Fruit fly (Drosophila melanogaster) ovary, adult (tissue): ENCODE measurements around the gene CG14694.

ENCODE experiments used
- CG17801 ChIP-seq: fragments of 200-800 bp; optimal IDR thresholded peaks from 2 replicates; lab custom pipeline; 2019; ENCODE audit warnings: missing biosample characterization, mild to moderate bottlenecking, missing genetic modification characterization, moderate library complexity; ENCODE audit not compliant: partially characterized antibody

Gene CG14694

DNA sequence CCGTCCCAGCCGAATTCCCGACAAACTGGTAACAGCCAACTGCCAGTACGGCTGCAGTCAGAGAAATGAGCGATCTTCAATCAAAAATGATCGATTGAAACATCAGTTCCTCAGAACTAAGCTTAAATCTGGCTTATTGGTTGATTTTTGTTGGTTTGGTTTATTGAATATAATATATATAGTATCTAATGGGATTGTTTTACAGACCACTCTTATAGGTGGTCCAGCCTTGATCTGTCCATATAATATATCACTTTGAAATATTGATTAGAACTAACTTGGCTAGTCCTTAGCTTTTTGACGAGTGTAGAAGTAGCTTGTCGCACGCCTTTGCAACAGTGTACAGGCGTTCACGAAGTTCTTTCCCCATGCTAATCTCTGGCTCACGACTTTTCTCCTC lies 17.2 kb downstream of the CG14694 start:
- no peak for TF ChIP-seq CG17801 (GFP tag; lab: Kevin White, UChicago)

DNA sequence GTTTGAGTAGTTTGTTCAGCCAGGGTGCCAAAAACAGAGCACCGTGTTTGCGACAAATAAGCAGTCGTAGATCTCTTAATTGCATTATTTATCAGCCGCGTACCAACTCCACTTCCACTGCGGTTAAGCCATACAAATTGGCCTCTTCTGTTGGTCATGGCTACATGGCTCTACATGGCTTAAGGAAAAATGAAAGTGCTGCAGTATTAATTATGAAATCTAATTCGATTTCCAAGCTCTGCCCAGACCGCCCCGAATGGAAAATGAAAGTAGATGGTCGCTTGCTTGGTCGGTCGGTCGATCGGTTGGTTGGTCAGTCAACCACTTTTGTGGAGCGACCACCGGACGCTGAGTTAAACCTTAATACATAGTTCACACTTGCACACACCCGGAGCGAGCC lies 22.7 kb downstream of the CG14694 start:
- TF ChIP-seq CG17801 (GFP tag; lab: Kevin White, UChicago): no peak

DNA sequence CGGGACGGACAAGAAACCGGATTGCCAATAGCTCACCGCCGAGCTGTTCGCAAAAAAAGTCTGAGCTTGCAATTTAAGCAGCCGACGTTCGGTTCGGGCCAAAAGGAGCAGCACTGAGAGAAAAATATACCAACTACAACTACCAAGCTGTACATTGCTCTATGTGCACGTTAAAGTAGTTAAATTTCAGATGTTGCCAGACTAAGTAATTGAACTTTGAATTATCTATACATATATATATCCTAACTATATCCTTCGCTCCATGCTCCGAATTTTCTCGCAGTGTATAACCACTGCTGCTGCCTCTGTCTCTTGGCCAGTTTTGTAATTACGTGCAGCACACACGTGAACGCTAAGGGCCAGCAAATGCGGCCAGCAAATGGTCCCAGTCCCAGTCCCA lies 24.7 kb downstream of the CG14694 start:
- no peak for TF ChIP-seq CG17801 (GFP tag; lab: Kevin White, UChicago)

dm6 chr3R:10832526-10833165 lies 27.0 kb downstream of the CG14694 start:
- TF ChIP-seq CG17801 (GFP tag; lab: Kevin White, UChicago): no peak

dm6 chr3R:10829746-10830145 lies 29.9 kb downstream of the CG14694 start:
- TF ChIP-seq CG17801 (GFP tag; lab: Kevin White, UChicago): no peak

DNA sequence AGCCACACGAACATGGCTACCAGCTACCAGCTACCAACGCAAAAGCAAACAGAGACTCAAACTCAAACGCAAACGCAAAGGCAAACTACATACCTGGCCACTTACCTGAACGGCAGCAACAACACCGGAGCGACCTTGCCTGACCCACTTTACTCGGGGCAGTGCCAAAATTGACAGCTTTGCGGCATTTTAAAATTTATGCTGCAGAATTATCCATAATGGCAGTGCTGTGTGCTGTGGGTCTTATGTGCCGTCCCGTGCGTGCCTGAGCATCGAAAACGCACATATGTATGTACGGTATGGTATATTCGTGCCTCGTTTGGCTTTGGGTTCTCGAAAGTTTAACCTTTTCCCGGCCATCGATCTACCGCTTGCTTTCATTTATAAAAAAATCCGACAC lies 30.9 kb downstream of the CG14694 start:
- TF ChIP-seq CG17801 (GFP tag; lab: Kevin White, UChicago): no peak

dm6 chr3R:10826796-10827524 lies 32.7 kb downstream of the CG14694 start, which contains the start of gene Cad86C:
Cad86C (plus strand) TSS chr3R:10827079.
- peak; percentile 34 for TF ChIP-seq CG17801 (GFP tag; lab: Kevin White, UChicago)

dm6 chr3R:10815032-10815431 lies 44.6 kb downstream of the CG14694 start, which contains the start of the genes CG14693 and TTLL15:
CG14693 (minus strand) TSS chr3R:10815047.
TTLL15 (plus strand) TSS chr3R:10815288.
- no peak for TF ChIP-seq CG17801 (GFP tag; lab: Kevin White, UChicago)
